Worm (Caenorhabditis elegans) whole organism, L3 larva: ENCODE data around the gene pxn-2.

Experiments used
- R02D3.7 ChIP-seq: fragments of 150-350 bp; optimal IDR thresholded peaks from 2 replicates; lab custom pipeline; 2014; ENCODE audit warnings: missing biosample characterization, missing genetic modification characterization
- elt-2 ChIP-seq: sonication (generic microtip); optimal IDR thresholded peaks from 2 replicates; lab custom pipeline; 2016; ENCODE audit warnings: missing genetic modification reagents, mild to moderate bottlenecking, missing genetic modification characterization, missing compliant biosample characterization
- fkh-10 ChIP-seq: sonication (generic microtip); optimal IDR thresholded peaks from 2 replicates; lab custom pipeline; 2017; ENCODE audit warnings: missing biosample characterization, missing genetic modification reagents, missing genetic modification characterization
- nhr-237 ChIP-seq: fragments of 150-350 bp; optimal IDR thresholded peaks from 2 replicates; lab custom pipeline; 2014; ENCODE audit warnings: missing biosample characterization, missing genetic modification characterization
- nhr-28 ChIP-seq: fragments of 150-350 bp; optimal IDR thresholded peaks from 2 replicates; lab custom pipeline; 2014; ENCODE audit warnings: missing biosample characterization, missing genetic modification characterization
- pqm-1 ChIP-seq: fragments of 150-350 bp; optimal IDR thresholded peaks from 2 replicates; lab custom pipeline; 2017; ENCODE audit warnings: missing biosample characterization, missing genetic modification characterization, inconsistent platforms
- tbx-2 ChIP-seq: sonication (generic microtip); optimal IDR thresholded peaks from 2 replicates; lab custom pipeline; 2016; ENCODE audit warnings: mild to moderate bottlenecking, missing genetic modification characterization, missing compliant biosample characterization
- zag-1 ChIP-seq: fragments of 150-350 bp; optimal IDR thresholded peaks from 2 replicates; lab custom pipeline; 2014; ENCODE audit warnings: missing biosample characterization, missing genetic modification characterization

ce11 chrX:11007393-11007792 is 28.3 kb upstream of the pxn-2 start:
- TF ChIP-seq R02D3.7 (tag; lab: Kevin White, UChicago) (no peak), fkh-10 (GFP tag; lab: Kevin White, UChicago) (no peak), zag-1 (tag; lab: Kevin White, UChicago) (no peak), nhr-237 (tag; lab: Kevin White, UChicago) (no peak), pqm-1 (tag; lab: Kevin White, UChicago) (peak; percentile 50), elt-2 (tag; lab: Kevin White, UChicago) (peak; percentile 58), tbx-2 (tag; lab: Kevin White, UChicago) (no peak), nhr-28 (no peak)
